Fruit fly (Drosophila melanogaster) whole organism, embryonic: ENCODE measurements around the gene P5CDh2.

Experiments
- Adf1 ChIP-seq: fragments of 200-800 bp; sonication (Bioruptor generic); IDR thresholded peaks from 2 replicates; pipeline ENCODE4 v1.3.6; 2022; ENCODE audit warnings: missing biosample characterization, missing genetic modification characterization
- Antp ChIP-seq: fragments of 200-800 bp; sonication (Bioruptor generic); optimal IDR thresholded peaks from 3 replicates; lab custom pipeline; 2016; ENCODE audit warnings: missing biosample characterization, missing genetic modification characterization
- CG10366 ChIP-seq: fragments of 200-800 bp; sonication (Bioruptor generic); IDR thresholded peaks from 2 replicates; pipeline ENCODE4 v1.3.6; 2022; ENCODE audit warnings: missing biosample characterization, missing genetic modification characterization
- CG10431 ChIP-seq: fragments of 200-800 bp; sonication (Bioruptor generic); optimal IDR thresholded peaks from 3 replicates; lab custom pipeline; 2018; ENCODE audit warnings: missing biosample characterization, mild to moderate bottlenecking, missing genetic modification characterization
- CG11560 ChIP-seq: fragments of 200-800 bp; sonication (Bioruptor generic); IDR thresholded peaks from 3 replicates; pipeline ENCODE4 v1.3.6; 2022; ENCODE audit warnings: missing biosample characterization, missing genetic modification characterization
- CG14965 ChIP-seq: fragments of 200-800 bp; sonication (Bioruptor generic); optimal IDR thresholded peaks from 2 replicates; lab custom pipeline; 2016; ENCODE audit warnings: missing biosample characterization, missing genetic modification characterization, borderline replicate concordance
- CG1647 ChIP-seq: fragments of 200-800 bp; sonication (Bioruptor generic); optimal IDR thresholded peaks from 3 replicates; lab custom pipeline; 2016; ENCODE audit warnings: missing biosample characterization, missing genetic modification characterization
- CG17359 ChIP-seq: fragments of 200-800 bp; sonication (Bioruptor generic); optimal IDR thresholded peaks from 3 replicates; lab custom pipeline; 2018; ENCODE audit warnings: missing biosample characterization, mild to moderate bottlenecking, missing genetic modification characterization, moderate library complexity
- CG17385 ChIP-seq: fragments of 200-800 bp; sonication (Bioruptor generic); optimal IDR thresholded peaks from 3 replicates; lab custom pipeline; 2018; ENCODE audit warnings: missing biosample characterization, mild to moderate bottlenecking, missing genetic modification characterization
- CG2116 ChIP-seq: fragments of 200-800 bp; sonication (Bioruptor generic); optimal IDR thresholded peaks from 3 replicates; lab custom pipeline; 2018; ENCODE audit warnings: missing biosample characterization, mild to moderate bottlenecking, missing genetic modification characterization
- CG2678 ChIP-seq: fragments of 200-800 bp; sonication (Bioruptor generic); optimal IDR thresholded peaks from 3 replicates; lab custom pipeline; 2019; ENCODE audit warnings: missing biosample characterization, mild to moderate bottlenecking, missing genetic modification characterization, moderate library complexity
- CG42726 ChIP-seq: fragments of 200-800 bp; sonication (Bioruptor generic); IDR thresholded peaks from 2 replicates; pipeline ENCODE4 v1.3.6; 2022; ENCODE audit warnings: missing biosample characterization, missing genetic modification characterization; ENCODE audit not compliant: partially characterized antibody
- CG43689 ChIP-seq: fragments of 200-800 bp; sonication (Bioruptor generic); IDR thresholded peaks from 2 replicates; pipeline ENCODE4 v1.3.6; 2022; ENCODE audit warnings: missing biosample characterization, missing genetic modification characterization
- CG7745 ChIP-seq: fragments of 200-800 bp; sonication (Bioruptor generic); optimal IDR thresholded peaks from 2 replicates; lab custom pipeline; 2018; ENCODE audit warnings: missing biosample characterization, mild to moderate bottlenecking, missing genetic modification characterization, moderate library complexity
- CG7786 ChIP-seq: fragments of 200-800 bp; sonication (Bioruptor generic); optimal IDR thresholded peaks from 2 replicates; lab custom pipeline; 2016; ENCODE audit warnings: missing biosample characterization, missing genetic modification characterization
- CG8924 ChIP-seq: fragments of 200-800 bp; optimal IDR thresholded peaks from 3 replicates; lab custom pipeline; 2019; ENCODE audit warnings: missing biosample characterization, mild to moderate bottlenecking, missing genetic modification characterization, moderate library complexity
- CG9817 ChIP-seq: fragments of 200-800 bp; sonication (Bioruptor generic); optimal IDR thresholded peaks from 2 replicates; lab custom pipeline; 2018; ENCODE audit warnings: missing biosample characterization, mild to moderate bottlenecking, missing genetic modification characterization, moderate library complexity
- Deaf1 ChIP-seq: fragments of 200-800 bp; optimal IDR thresholded peaks from 3 replicates; lab custom pipeline; 2019; ENCODE audit warnings: missing biosample characterization, mild to moderate bottlenecking, missing genetic modification characterization, moderate library complexity
- Dip3 ChIP-seq: fragments of 200-800 bp; sonication (Bioruptor generic); optimal IDR thresholded peaks from 3 replicates; lab custom pipeline; 2016; ENCODE audit warnings: missing biosample characterization, missing genetic modification characterization
- HLH3B ChIP-seq: fragments of 200-800 bp; sonication (Bioruptor generic); IDR thresholded peaks from 2 replicates; pipeline ENCODE4 v1.3.6; 2022; ENCODE audit warnings: missing biosample characterization, missing genetic modification characterization
- HLHmδ ChIP-seq: fragments of 200-800 bp; sonication (Bioruptor generic); optimal IDR thresholded peaks from 2 replicates; lab custom pipeline; 2018; ENCODE audit warnings: missing biosample characterization, mild to moderate bottlenecking, missing genetic modification characterization, moderate library complexity
- MESR4 ChIP-seq: fragments of 200-800 bp; sonication (Bioruptor generic); optimal IDR thresholded peaks from 2 replicates; lab custom pipeline; 2018; ENCODE audit warnings: missing biosample characterization, mild to moderate bottlenecking, missing genetic modification characterization, moderate library complexity
- NC2β ChIP-seq: fragments of 200-800 bp; sonication (Bioruptor generic); optimal IDR thresholded peaks from 2 replicates; lab custom pipeline; 2016; ENCODE audit warnings: missing biosample characterization, missing genetic modification characterization
- Nf-YC ChIP-seq: fragments of 200-800 bp; optimal IDR thresholded peaks from 3 replicates; lab custom pipeline; 2019; ENCODE audit warnings: missing biosample characterization, mild to moderate bottlenecking, missing genetic modification characterization, moderate library complexity
- TFAM ChIP-seq: fragments of 200-800 bp; sonication (Bioruptor generic); optimal IDR thresholded peaks from 2 replicates; lab custom pipeline; 2017; ENCODE audit warnings: missing biosample characterization, missing genetic modification characterization, inconsistent platforms
- Vsx1 ChIP-seq: fragments of 200-800 bp; sonication (Bioruptor generic); optimal IDR thresholded peaks from 2 replicates; lab custom pipeline; 2017; ENCODE audit warnings: missing biosample characterization, mild to moderate bottlenecking, missing genetic modification characterization, missing genetic modification reagents
- bigmax ChIP-seq: fragments of 200-800 bp; sonication (Bioruptor generic); optimal IDR thresholded peaks from 2 replicates; lab custom pipeline; 2018; ENCODE audit warnings: missing biosample characterization, mild to moderate bottlenecking, missing genetic modification characterization
- crol ChIP-seq: fragments of 200-800 bp; sonication (Bioruptor generic); IDR thresholded peaks from 2 replicates; pipeline ENCODE4 v1.3.6; 2022; ENCODE audit warnings: missing biosample characterization, missing genetic modification characterization
- dmrt11E ChIP-seq: fragments of 200-800 bp; sonication (Bioruptor generic); optimal IDR thresholded peaks from 3 replicates; lab custom pipeline; 2018; ENCODE audit warnings: missing biosample characterization, mild to moderate bottlenecking, missing genetic modification characterization, moderate library complexity
- kay ChIP-seq: fragments of 200-800 bp; sonication (Bioruptor generic); optimal IDR thresholded peaks from 2 replicates; lab custom pipeline; 2016; ENCODE audit warnings: missing biosample characterization, missing genetic modification characterization
- lov ChIP-seq, 2 experiments: fragments of 200-800 bp in 1 of 2; fragments of >200 bp in 1 of 2; sonication (Bioruptor generic) in 1 of 2; IDR thresholded peaks in 1 of 2; optimal IDR thresholded peaks in 1 of 2; 2 replicates in 1 of 2; 3 replicates in 1 of 2; pipeline versions ENCODE4 v1.3.6 to Lab custom; 2017 to 2022; ENCODE audit warnings: missing biosample characterization in 1 of 2, missing genetic modification characterization in 1 of 2
- nau ChIP-seq: fragments of 200-800 bp; sonication (Bioruptor generic); optimal IDR thresholded peaks from 3 replicates; lab custom pipeline; 2017; ENCODE audit warnings: missing biosample characterization, mild to moderate bottlenecking, missing genetic modification characterization, missing genetic modification reagents
- pho ChIP-seq: fragments of 200-800 bp; sonication (Bioruptor generic); optimal IDR thresholded peaks from 2 replicates; lab custom pipeline; 2016; ENCODE audit warnings: missing biosample characterization, missing genetic modification characterization
- pros ChIP-seq: fragments of 200-800 bp; sonication (Bioruptor generic); optimal IDR thresholded peaks from 3 replicates; lab custom pipeline; 2019; ENCODE audit warnings: missing biosample characterization, mild to moderate bottlenecking, missing genetic modification characterization, moderate library complexity
- salm ChIP-seq: fragments of 200-800 bp; sonication (Bioruptor generic); optimal IDR thresholded peaks from 2 replicates; lab custom pipeline; 2018; ENCODE audit warnings: missing biosample characterization, mild to moderate bottlenecking, missing genetic modification characterization
- sd ChIP-seq: fragments of 200-800 bp; sonication (Bioruptor generic); optimal IDR thresholded peaks from 3 replicates; lab custom pipeline; 2018; ENCODE audit warnings: missing biosample characterization, mild to moderate bottlenecking, missing genetic modification characterization, moderate library complexity
- sima ChIP-seq: fragments of 200-800 bp; sonication (Bioruptor generic); optimal IDR thresholded peaks from 2 replicates; lab custom pipeline; 2016; ENCODE audit warnings: missing biosample characterization, missing genetic modification characterization
- slou ChIP-seq: fragments of 200-800 bp; sonication (Bioruptor generic); optimal IDR thresholded peaks from 3 replicates; lab custom pipeline; 2016; ENCODE audit warnings: missing biosample characterization, missing genetic modification characterization
- slp2 ChIP-seq: fragments of 200-800 bp; sonication (Bioruptor generic); optimal IDR thresholded peaks from 2 replicates; lab custom pipeline; 2016; ENCODE audit warnings: missing biosample characterization, missing genetic modification characterization
- so ChIP-seq: fragments of 200-800 bp; sonication (Bioruptor generic); IDR thresholded peaks from 3 replicates; pipeline ENCODE4 v1.3.6; 2022; ENCODE audit warnings: missing biosample characterization, missing genetic modification characterization
- sr ChIP-seq: fragments of 200-800 bp; sonication (Bioruptor generic); IDR thresholded peaks from 3 replicates; pipeline ENCODE4 v1.3.6; 2022; ENCODE audit warnings: missing biosample characterization, missing genetic modification characterization
- tll ChIP-seq, 2 experiments: fragments of 200-800 bp in 1 of 2; fragments of >200 bp in 1 of 2; sonication (Bioruptor generic) in 1 of 2; optimal IDR thresholded peaks; 2 replicates each; lab custom pipeline; 2017 to 2019; ENCODE audit warnings: missing biosample characterization in 2 of 2, missing genetic modification characterization in 2 of 2, mild to moderate bottlenecking in 1 of 2, moderate library complexity in 1 of 2
- trh ChIP-seq: fragments of 200-800 bp; sonication (Bioruptor generic); optimal IDR thresholded peaks from 2 replicates; lab custom pipeline; 2016; ENCODE audit warnings: missing biosample characterization, missing genetic modification characterization
- twi ChIP-seq: fragments of 200-800 bp; optimal IDR thresholded peaks from 2 replicates; lab custom pipeline; 2019; ENCODE audit warnings: missing biosample characterization, mild to moderate bottlenecking, missing genetic modification characterization, moderate library complexity
- zfh2 ChIP-seq: fragments of 200-800 bp; sonication (Bioruptor generic); optimal IDR thresholded peaks from 2 replicates; lab custom pipeline; 2016; ENCODE audit warnings: missing biosample characterization, missing genetic modification characterization

Gene P5CDh2

DNA sequence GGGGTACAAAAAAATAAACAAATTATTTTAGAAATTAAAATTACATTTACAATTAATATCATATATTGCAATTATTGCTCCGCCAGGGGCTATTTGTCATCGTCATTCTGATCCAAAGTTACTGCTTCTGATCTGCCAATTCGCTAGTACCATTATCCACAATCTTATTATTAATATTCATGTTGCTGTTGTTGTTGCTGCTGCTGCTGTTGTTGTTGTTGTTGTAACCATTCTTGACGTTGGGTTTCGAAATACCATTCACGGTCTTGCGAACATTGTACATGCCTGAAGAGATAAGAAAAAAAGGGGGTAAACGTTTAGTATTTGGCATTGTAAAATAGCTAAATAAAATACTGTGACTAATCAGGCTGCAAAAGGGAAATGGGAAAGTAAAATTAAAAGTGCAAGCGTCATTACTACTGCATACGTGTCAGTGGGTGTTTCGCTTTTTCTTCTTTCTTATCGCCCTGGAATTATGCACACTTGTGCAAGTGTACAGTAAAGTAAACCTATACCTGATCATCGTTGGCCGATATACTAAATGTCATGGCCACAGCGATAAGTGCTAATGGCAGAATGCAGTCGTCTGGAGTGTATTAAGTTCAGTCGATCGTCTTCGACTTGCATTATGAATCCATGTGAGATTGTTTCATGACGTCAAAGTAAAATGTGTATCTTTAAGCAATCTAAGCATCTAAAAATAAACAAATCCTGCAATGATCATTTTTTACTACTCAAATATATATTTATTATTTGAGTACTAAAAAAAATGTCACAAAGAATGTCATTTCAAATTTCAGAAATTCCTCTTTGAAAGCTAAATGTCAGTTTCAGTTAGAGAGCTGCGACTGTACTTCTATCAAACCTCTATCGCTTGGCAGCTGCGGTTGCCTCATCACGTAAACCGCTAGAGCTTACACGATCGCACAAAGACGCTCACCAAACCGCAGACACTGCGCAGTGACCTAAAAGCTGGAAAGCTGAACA is 25.9 kb upstream of the P5CDh2 start (continued):
- TF ChIP-seq NC2β: no peak

DNA sequence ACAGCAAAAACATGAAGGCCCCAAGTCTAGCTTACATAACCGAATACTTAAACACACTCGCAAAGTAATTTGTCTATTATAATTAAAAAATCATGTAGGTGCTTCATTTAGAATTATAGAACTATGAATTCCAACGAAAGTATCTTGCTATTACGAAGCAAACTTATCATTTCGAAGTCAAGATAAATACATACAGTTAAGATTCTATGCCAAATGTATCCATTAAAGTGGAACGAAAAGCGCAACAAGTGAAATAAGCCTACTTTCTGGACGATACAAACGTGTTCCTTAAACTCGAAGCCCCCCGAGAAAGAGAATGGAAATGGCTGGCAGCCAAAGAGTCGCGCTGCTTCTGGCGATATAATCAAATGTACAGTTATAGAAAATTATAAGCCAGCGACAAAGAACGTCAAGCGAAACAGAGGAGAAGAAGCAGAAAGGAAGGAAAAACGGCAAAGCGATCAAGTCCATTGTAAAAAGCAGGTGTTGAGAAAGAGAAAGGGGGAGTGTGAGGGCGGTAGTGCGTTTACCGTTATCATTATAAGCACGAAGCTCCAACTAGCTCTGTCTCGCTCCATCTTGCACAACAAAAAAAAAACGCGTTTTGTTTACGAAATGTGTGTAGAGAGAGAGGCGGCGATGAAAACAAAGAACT is 25.0 kb upstream of the P5CDh2 start:
- TF ChIP-seq kay (GFP tag; lab: Kevin White, UChicago) (no peak), trh (GFP tag; lab: Kevin White, UChicago) (no peak), Adf1 (GFP tag; lab: Robert Waterston, UW) (no peak), sd (tag; lab: Kevin White, UChicago) (no peak), Nf-YC (tag; lab: Kevin White, UChicago) (no peak), CG42726 (GFP tag; lab: Robert Waterston, UW) (no peak), pros (GFP tag; lab: Kevin White, UChicago) (no peak), HLHmδ (GFP tag; lab: Kevin White, UChicago) (no peak), slou (GFP tag; lab: Kevin White, UChicago) (no peak), CG14965 (GFP tag; lab: Kevin White, UChicago) (no peak), CG2678 (tag; lab: Kevin White, UChicago) (peak; percentile 59), CG2116 (GFP tag; lab: Kevin White, UChicago) (no peak), salm (tag; lab: Kevin White, UChicago) (no peak), CG17385 (GFP tag; lab: Kevin White, UChicago) (peak; percentile 26), lov (optimal IDR thresholded peaks at IDR 0.05; lab: Kevin White, UChicago) (no peak), lov (GFP tag; IDR thresholded peaks at IDR 0.05; lab: Robert Waterston, UW) (no peak), slp2 (GFP tag; lab: Kevin White, UChicago) (no peak), CG7786 (GFP tag; lab: Kevin White, UChicago) (no peak), CG7745 (tag; lab: Kevin White, UChicago) (no peak), TFAM (no peak), bigmax (no peak), so (GFP tag; lab: Robert Waterston, UW) (no peak), CG1647 (GFP tag; lab: Kevin White, UChicago) (no peak), nau (GFP tag; lab: Kevin White, UChicago) (no peak), HLH3B (no peak), CG11560 (no peak), MESR4 (GFP tag; lab: Kevin White, UChicago) (no peak), CG9817 (tag; lab: Kevin White, UChicago) (peak; percentile 50), CG17359 (tag; lab: Kevin White, UChicago) (peak; percentile 10), twi (tag; lab: Kevin White, UChicago) (no peak), dmrt11E (tag; lab: Kevin White, UChicago) (no peak), pho (peak; percentile 23), Antp (no peak), sr (no peak), crol (GFP tag; lab: Robert Waterston, UW) (peak; percentile 70), zfh2 (GFP tag; lab: Kevin White, UChicago) (peak; percentile 53), CG43689 (GFP tag; lab: Robert Waterston, UW) (no peak), Deaf1 (tag; lab: Kevin White, UChicago) (peak; percentile 10), Dip3 (GFP tag; lab: Kevin White, UChicago) (peak; percentile 18), CG8924 (tag; lab: Kevin White, UChicago) (peak; percentile 27), Vsx1 (GFP tag; lab: Kevin White, UChicago) (no peak), CG10431 (no peak), tll (GFP tag; optimal IDR thresholded peaks at IDR 0.05; lab: Kevin White, UChicago) (no peak), sima (GFP tag; lab: Kevin White, UChicago) (no peak), CG10366 (GFP tag; lab: Robert Waterston, UW) (no peak)
